Fruit fly (Drosophila melanogaster): ENCODE measurements around the gene CG1542.

- TF ChIP-seq ttk (optimal IDR thresholded peaks at IDR 0.05) (no peak), insv (optimal IDR thresholded peaks at IDR 0.05) (no peak), h (optimal IDR thresholded peaks at IDR 0.05) (no peak), psq (optimal IDR thresholded peaks at IDR 0.05) (no peak), Myc (optimal IDR thresholded peaks at IDR 0.05) (no peak)
Measured at dm6 chr3R:31225043-31225681, 11.9 kb downstream of the CG1542 start.
